Fruit fly (Drosophila melanogaster) S2 (cell line): ENCODE measurements around the gene Mp.

Experiments
- CG8478 ChIP-seq: fragments of >200 bp; optimal IDR thresholded peaks from 2 replicates; lab custom pipeline; 2018
- CTCF ChIP-seq, 2 experiments: fragments of >200 bp; optimal IDR thresholded peaks; 2 replicates each; lab custom pipeline; 2018

DNA sequence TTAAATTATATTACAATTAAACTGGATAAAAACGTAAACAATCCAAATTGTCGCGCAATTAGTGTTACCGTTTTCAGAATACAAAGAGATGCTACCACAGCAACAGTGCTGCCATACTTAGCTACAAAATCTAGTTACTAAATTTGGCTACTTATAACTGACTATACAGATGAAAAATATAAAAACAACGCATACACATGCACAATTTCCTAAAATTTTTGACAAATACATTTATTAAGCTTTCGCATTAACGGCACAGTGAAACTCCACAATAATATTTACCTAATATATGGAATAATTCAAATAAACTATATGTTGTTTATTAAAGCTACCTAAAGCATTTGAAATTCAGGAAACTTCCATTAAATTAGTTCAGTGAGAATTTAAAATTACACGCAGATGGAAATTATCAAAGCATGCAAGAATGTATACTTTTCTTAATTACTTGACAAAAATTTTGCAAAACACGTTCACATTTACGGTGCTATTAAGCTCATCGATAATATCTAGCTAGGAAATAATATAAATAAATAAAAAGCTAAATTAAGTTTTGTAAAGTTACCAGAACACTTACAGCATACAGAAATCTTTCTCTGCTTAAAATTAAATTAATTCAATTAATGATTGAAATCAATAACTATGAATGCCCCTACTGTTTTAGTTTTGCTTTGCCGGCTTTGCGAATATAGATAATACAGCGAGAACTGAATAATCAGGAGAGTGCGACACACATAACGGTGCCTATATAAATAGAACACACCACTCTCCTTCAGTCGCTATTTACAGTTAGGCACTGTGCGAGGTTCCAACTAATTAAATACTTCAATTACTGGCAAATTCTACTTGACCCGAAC is 29.5 kb upstream of the Mp start, which contains the start of the genes Mis12 and CG9953:
- TF ChIP-seq CG8478 (lab: Kevin White, UChicago), result no peak
- TF ChIP-seq CTCF (optimal IDR thresholded peaks at IDR 0.05; lab: Kevin White, UChicago), result no peak
